Fruit fly (Drosophila melanogaster): Measurements from ENCODE around the gene CheB74a.

- peak; percentile 50 for TF ChIP-seq psq (GFP tag; optimal IDR thresholded peaks at IDR 0.05)
- no peak for TF ChIP-seq Dfd (GFP tag; optimal IDR thresholded peaks at IDR 0.05)
- peak; percentile 73 for TF ChIP-seq h (GFP tag; optimal IDR thresholded peaks at IDR 0.05)
- peak in 1 of 2 experiments; percentile 53 for TF ChIP-seq dl (GFP tag; optimal IDR thresholded peaks at IDR 0.05; ENCODE audit: insufficient read depth in 1 of 2, partially characterized antibody in 2 of 2)
- TF ChIP-seq OdsH (GFP tag; optimal IDR thresholded peaks at IDR 0.05), result peak; percentile 71
- peak; percentile 67 for TF ChIP-seq HLH106 (tag; optimal IDR thresholded peaks at IDR 0.05)
- peak; percentile 34 for TF ChIP-seq sv (GFP tag; optimal IDR thresholded peaks at IDR 0.05)
Observed at dm6 chr3L:17757156-17758083, 37.8 kb upstream of the CheB74a start.

Data from whole organism, wandering third instar larva.